Worm (Caenorhabditis elegans) whole organism, early embryonic: ENCODE results near the gene F09A5.2.

Experiments
- B0310.2 ChIP-seq: sonication (generic microtip); optimal IDR thresholded peaks from 2 replicates; lab custom pipeline; 2016; ENCODE audit warnings: mild to moderate bottlenecking, missing genetic modification characterization, missing compliant biosample characterization
- F13C5.2 ChIP-seq: sonication (generic microtip); optimal IDR thresholded peaks from 2 replicates; lab custom pipeline; 2017; ENCODE audit warnings: mild to moderate bottlenecking, missing genetic modification characterization, inconsistent platforms, missing compliant biosample characterization
- aly-1 ChIP-seq: sonication (generic microtip); optimal IDR thresholded peaks from 2 replicates; lab custom pipeline; 2016; ENCODE audit warnings: missing genetic modification characterization, missing compliant biosample characterization
- ama-1 ChIP-seq: fragments of 150-350 bp; optimal IDR thresholded peaks from 2 replicates; lab custom pipeline; 2014
- ceh-13 ChIP-seq: fragments of 200-800 bp; sonication (Bioruptor generic); optimal IDR thresholded peaks from 2 replicates; lab custom pipeline; 2018; ENCODE audit warnings: mild to moderate bottlenecking, missing genetic modification characterization, missing compliant biosample characterization
- ceh-36 ChIP-seq: sonication (generic microtip); optimal IDR thresholded peaks from 2 replicates; lab custom pipeline; 2016; ENCODE audit warnings: missing genetic modification characterization, inconsistent platforms, missing compliant biosample characterization
- ets-7 ChIP-seq: sonication (generic microtip); optimal IDR thresholded peaks from 2 replicates; lab custom pipeline; 2016; ENCODE audit warnings: missing genotype, missing genetic modification characterization, missing compliant biosample characterization
- flt-1 ChIP-seq: fragments of 200-800 bp; sonication (Bioruptor generic); IDR thresholded peaks from 2 replicates; pipeline ENCODE4 v1.3.6; 2022; ENCODE audit warnings: missing genetic modification characterization, missing compliant biosample characterization
- hmbx-1 ChIP-seq: sonication (generic microtip); optimal IDR thresholded peaks from 2 replicates; lab custom pipeline; 2016; ENCODE audit warnings: mild to moderate bottlenecking, missing genetic modification characterization, missing compliant biosample characterization
- hmg-4 ChIP-seq: fragments of 200-800 bp; sonication (Bioruptor generic); optimal IDR thresholded peaks from 2 replicates; lab custom pipeline; 2018; ENCODE audit warnings: mild to moderate bottlenecking, missing genetic modification characterization, missing compliant biosample characterization
- hnd-1 ChIP-seq: sonication (generic microtip); optimal IDR thresholded peaks from 2 replicates; lab custom pipeline; 2016; ENCODE audit warnings: missing genetic modification characterization, missing compliant biosample characterization
- pes-1 ChIP-seq: fragments of 200-800 bp; sonication (Bioruptor generic); IDR thresholded peaks from 2 replicates; pipeline ENCODE4 v1.3.6; 2022; ENCODE audit warnings: missing genetic modification reagents, missing genetic modification characterization, missing compliant biosample characterization
- scrt-1 ChIP-seq: fragments of 200-800 bp; sonication (Bioruptor generic); IDR thresholded peaks from 2 replicates; pipeline ENCODE4 v1.3.6; 2022; ENCODE audit warnings: missing genetic modification characterization, missing compliant biosample characterization
- sea-1 ChIP-seq: fragments of 200-800 bp; sonication (Bioruptor generic); conservative IDR thresholded peaks from 2 replicates; pipeline ENCODE4 v1.3.6; 2022; ENCODE audit warnings: missing genetic modification characterization, missing compliant biosample characterization
- tbx-11 ChIP-seq: fragments of 200-800 bp; sonication (Bioruptor generic); IDR thresholded peaks from 2 replicates; pipeline ENCODE4 v1.3.6; 2022; ENCODE audit warnings: missing genetic modification characterization, missing compliant biosample characterization
- tbx-37 ChIP-seq: fragments of 200-800 bp; sonication (Bioruptor generic); conservative IDR thresholded peaks from 2 replicates; pipeline ENCODE4 v1.3.6; 2022; ENCODE audit warnings: missing genetic modification reagents, missing genetic modification characterization, missing compliant biosample characterization
- tra-4 ChIP-seq: sonication (generic microtip); optimal IDR thresholded peaks from 2 replicates; lab custom pipeline; 2017; ENCODE audit warnings: missing genetic modification characterization, missing compliant biosample characterization

Gene F09A5.2

ce11 chrX:13155730-13156129 is 20.8 kb downstream of the F09A5.2 start:
- TF ChIP-seq F13C5.2 (tag; lab: Kevin White, UChicago): no peak
- TF ChIP-seq ets-7: no peak
- TF ChIP-seq B0310.2 (tag; lab: Kevin White, UChicago): no peak
- no peak for TF ChIP-seq scrt-1
- no peak for TF ChIP-seq tra-4
- no peak for TF ChIP-seq hmg-4 (GFP tag; lab: Kevin White, UChicago)
- TF ChIP-seq tbx-11 (GFP tag; lab: Robert Waterston, UW): no peak
- no peak for TF ChIP-seq ceh-13 (GFP tag; lab: Kevin White, UChicago)
- TF ChIP-seq tbx-37 (GFP tag; lab: Robert Waterston, UW): no peak
- TF ChIP-seq hnd-1: no peak
- no peak for TF ChIP-seq ama-1 (lab: Kevin White, UChicago)
- no peak for TF ChIP-seq ceh-36 (tag; lab: Kevin White, UChicago)
- no peak for TF ChIP-seq flt-1
- TF ChIP-seq hmbx-1 (tag; lab: Kevin White, UChicago): no peak
- no peak for TF ChIP-seq sea-1 (GFP tag; lab: Robert Waterston, UW)

ce11 chrX:13157112-13157768 is 22.3 kb downstream of the F09A5.2 start:
- TF ChIP-seq hnd-1 (no peak), B0310.2 (tag; lab: Kevin White, UChicago) (no peak), aly-1 (tag; lab: Kevin White, UChicago) (no peak), tbx-37 (GFP tag; lab: Robert Waterston, UW) (no peak), hmg-4 (GFP tag; lab: Kevin White, UChicago) (no peak), tra-4 (no peak), hmbx-1 (tag; lab: Kevin White, UChicago) (no peak), F13C5.2 (tag; lab: Kevin White, UChicago) (no peak), ceh-13 (GFP tag; lab: Kevin White, UChicago) (no peak), ets-7 (no peak), ama-1 (lab: Kevin White, UChicago) (no peak), sea-1 (GFP tag; lab: Robert Waterston, UW) (no peak), pes-1 (GFP tag; lab: Robert Waterston, UW) (no peak), tbx-11 (GFP tag; lab: Robert Waterston, UW) (no peak), scrt-1 (no peak), ceh-36 (tag; lab: Kevin White, UChicago) (no peak), flt-1 (no peak)

ce11 chrX:13158487-13158886 is 23.6 kb downstream of the F09A5.2 start:
- TF ChIP-seq flt-1: no peak
- no peak for TF ChIP-seq ceh-36 (tag; lab: Kevin White, UChicago)
- TF ChIP-seq tbx-11 (GFP tag; lab: Robert Waterston, UW): no peak
- no peak for TF ChIP-seq hnd-1
- TF ChIP-seq ceh-13 (GFP tag; lab: Kevin White, UChicago): no peak
- no peak for TF ChIP-seq scrt-1
- no peak for TF ChIP-seq sea-1 (GFP tag; lab: Robert Waterston, UW)
- TF ChIP-seq ama-1 (lab: Kevin White, UChicago): no peak
- TF ChIP-seq pes-1 (GFP tag; lab: Robert Waterston, UW): no peak
- TF ChIP-seq hmbx-1 (tag; lab: Kevin White, UChicago): no peak
- TF ChIP-seq B0310.2 (tag; lab: Kevin White, UChicago): no peak
- TF ChIP-seq tra-4: no peak
- TF ChIP-seq ets-7: no peak
- TF ChIP-seq hmg-4 (GFP tag; lab: Kevin White, UChicago): no peak

ce11 chrX:13159005-13159404 is 24.1 kb downstream of the F09A5.2 start:
- TF ChIP-seq hnd-1 (no peak), F13C5.2 (tag; lab: Kevin White, UChicago) (no peak), scrt-1 (no peak), tbx-11 (GFP tag; lab: Robert Waterston, UW) (0 out of 2 replicates have a peak, but pooled peaks have one; percentile 29), hmg-4 (GFP tag; lab: Kevin White, UChicago) (peak; percentile 30)

- TF ChIP-seq F13C5.2 (tag; lab: Kevin White, UChicago) (no peak), aly-1 (tag; lab: Kevin White, UChicago) (no peak), tra-4 (no peak), B0310.2 (tag; lab: Kevin White, UChicago) (no peak), ama-1 (lab: Kevin White, UChicago) (no peak), ceh-36 (tag; lab: Kevin White, UChicago) (no peak), ceh-13 (GFP tag; lab: Kevin White, UChicago) (no peak), hmg-4 (GFP tag; lab: Kevin White, UChicago) (no peak), ets-7 (no peak), sea-1 (GFP tag; lab: Robert Waterston, UW) (no peak), tbx-37 (GFP tag; lab: Robert Waterston, UW) (no peak), hmbx-1 (tag; lab: Kevin White, UChicago) (no peak)
Observed at ce11 chrX:13159890-13160289, 25.0 kb downstream of the F09A5.2 start.

- TF ChIP-seq sea-1 (GFP tag; lab: Robert Waterston, UW) (no peak), ceh-13 (GFP tag; lab: Kevin White, UChicago) (no peak), hmg-4 (GFP tag; lab: Kevin White, UChicago) (no peak), hmbx-1 (tag; lab: Kevin White, UChicago) (no peak), tbx-37 (GFP tag; lab: Robert Waterston, UW) (no peak), scrt-1 (no peak), F13C5.2 (tag; lab: Kevin White, UChicago) (no peak), pes-1 (GFP tag; lab: Robert Waterston, UW) (no peak)
Observed at ce11 chrX:13161778-13162177, 26.9 kb downstream of the F09A5.2 start.

- TF ChIP-seq ceh-13 (GFP tag; lab: Kevin White, UChicago) (no peak), aly-1 (tag; lab: Kevin White, UChicago) (no peak), tbx-11 (GFP tag; lab: Robert Waterston, UW) (no peak), ceh-36 (tag; lab: Kevin White, UChicago) (no peak), hnd-1 (no peak), sea-1 (GFP tag; lab: Robert Waterston, UW) (no peak), ama-1 (lab: Kevin White, UChicago) (no peak), F13C5.2 (tag; lab: Kevin White, UChicago) (no peak), hmg-4 (GFP tag; lab: Kevin White, UChicago) (no peak), ets-7 (no peak), tra-4 (no peak), B0310.2 (tag; lab: Kevin White, UChicago) (no peak), scrt-1 (no peak), tbx-37 (GFP tag; lab: Robert Waterston, UW) (no peak), hmbx-1 (tag; lab: Kevin White, UChicago) (no peak)
Observed at ce11 chrX:13162351-13163038, 27.6 kb downstream of the F09A5.2 start.
